Worm (Caenorhabditis elegans) whole organism, mixed stage, embryonic: ENCODE results near the gene F49E8.7.

ENCODE experiments used
- M03D4.4 ChIP-seq: sonication (generic microtip); optimal IDR thresholded peaks from 2 replicates; lab custom pipeline; 2017; ENCODE audit warnings: mild to moderate bottlenecking, missing genetic modification characterization, missing compliant biosample characterization
- bed-3 ChIP-seq: fragments of 200-800 bp; sonication (Bioruptor generic); optimal IDR thresholded peaks from 3 replicates; lab custom pipeline; 2018; ENCODE audit warnings: mild to moderate bottlenecking, missing genetic modification characterization, moderate library complexity, missing compliant biosample characterization
- blmp-1 ChIP-seq: fragments of 150-350 bp; optimal IDR thresholded peaks from 2 replicates; lab custom pipeline; 2014; ENCODE audit warnings: missing biosample characterization, missing genetic modification characterization
- ceh-39 ChIP-seq: fragments of 150-350 bp; optimal IDR thresholded peaks from 2 replicates; lab custom pipeline; 2014; ENCODE audit warnings: missing biosample characterization, missing genetic modification characterization
- ceh-83 ChIP-seq: fragments of 200-800 bp; sonication (Bioruptor generic); optimal IDR thresholded peaks from 2 replicates; lab custom pipeline; 2018; ENCODE audit warnings: mild to moderate bottlenecking, missing genetic modification characterization, missing compliant biosample characterization
- ces-1 ChIP-seq: fragments of 150-350 bp; optimal IDR thresholded peaks from 2 replicates; lab custom pipeline; 2014; ENCODE audit warnings: missing biosample characterization, missing genetic modification reagents, missing genetic modification characterization
- cnd-1 ChIP-seq: fragments of 200-800 bp; sonication (Bioruptor generic); optimal IDR thresholded peaks from 2 replicates; lab custom pipeline; 2018; ENCODE audit warnings: mild to moderate bottlenecking, missing genetic modification characterization, missing compliant biosample characterization
- drap-1 ChIP-seq: fragments of 200-800 bp; sonication (Bioruptor generic); optimal IDR thresholded peaks from 3 replicates; lab custom pipeline; 2018; ENCODE audit warnings: mild to moderate bottlenecking, missing genetic modification characterization, missing compliant biosample characterization
- elt-1 ChIP-seq: sonication (generic microtip); optimal IDR thresholded peaks from 2 replicates; lab custom pipeline; 2017; ENCODE audit warnings: missing genetic modification characterization, mild to moderate bottlenecking, missing compliant biosample characterization, antibody characterized with exemption, moderate library complexity, borderline replicate concordance; ENCODE audit not compliant: insufficient read depth
- elt-3 ChIP-seq: fragments of 150-350 bp; optimal IDR thresholded peaks from 2 replicates; lab custom pipeline; 2014; ENCODE audit warnings: missing biosample characterization, missing genetic modification characterization
- flh-1 ChIP-seq: fragments of 200-800 bp; sonication (Bioruptor generic); optimal IDR thresholded peaks from 2 replicates; lab custom pipeline; 2018; ENCODE audit warnings: mild to moderate bottlenecking, missing genetic modification characterization, moderate library complexity, missing compliant biosample characterization
- ham-2 ChIP-seq: fragments of 200-800 bp; sonication (Bioruptor generic); optimal IDR thresholded peaks from 2 replicates; lab custom pipeline; 2018; ENCODE audit warnings: mild to moderate bottlenecking, missing genetic modification characterization, missing compliant biosample characterization
- hlh-1 ChIP-seq: fragments of 150-350 bp; optimal IDR thresholded peaks from 2 replicates; lab custom pipeline; 2014; ENCODE audit warnings: missing biosample characterization, missing genetic modification reagents, missing genetic modification characterization
- lin-13 ChIP-seq: fragments of 150-350 bp; optimal IDR thresholded peaks from 2 replicates; lab custom pipeline; 2014; ENCODE audit warnings: missing biosample characterization, missing genetic modification characterization
- lin-32 ChIP-seq: fragments of 200-800 bp; sonication (Bioruptor generic); optimal IDR thresholded peaks from 2 replicates; lab custom pipeline; 2018; ENCODE audit warnings: mild to moderate bottlenecking, missing genetic modification characterization, missing compliant biosample characterization
- lsy-2 ChIP-seq: fragments of 150-350 bp; optimal IDR thresholded peaks from 2 replicates; lab custom pipeline; 2014; ENCODE audit warnings: missing biosample characterization, missing genetic modification characterization
- mab-5 ChIP-seq: fragments of 150-350 bp; optimal IDR thresholded peaks from 2 replicates; lab custom pipeline; 2014; ENCODE audit warnings: missing biosample characterization, missing genetic modification characterization
- mep-1 ChIP-seq: fragments of 150-350 bp; optimal IDR thresholded peaks from 2 replicates; lab custom pipeline; 2017; ENCODE audit warnings: missing biosample characterization, missing genetic modification reagents, missing genetic modification characterization, inconsistent platforms
- mls-2 ChIP-seq: sonication (generic microtip); optimal IDR thresholded peaks from 2 replicates; lab custom pipeline; 2016; ENCODE audit warnings: mild to moderate bottlenecking, missing genetic modification characterization, moderate library complexity, missing compliant biosample characterization
- nhr-12 ChIP-seq: fragments of 150-350 bp; optimal IDR thresholded peaks from 2 replicates; lab custom pipeline; 2014; ENCODE audit warnings: missing biosample characterization, missing genetic modification characterization
- nhr-2 ChIP-seq: fragments of 150-350 bp; optimal IDR thresholded peaks from 2 replicates; lab custom pipeline; 2014; ENCODE audit warnings: missing biosample characterization, missing genetic modification characterization
- nhr-237 ChIP-seq: fragments of 150-350 bp; optimal IDR thresholded peaks from 2 replicates; lab custom pipeline; 2014; ENCODE audit warnings: missing biosample characterization, missing genetic modification characterization
- nhr-28 ChIP-seq: fragments of 150-350 bp; optimal IDR thresholded peaks from 2 replicates; lab custom pipeline; 2014; ENCODE audit warnings: missing biosample characterization, missing genetic modification characterization
- nhr-76 ChIP-seq: sonication (generic microtip); optimal IDR thresholded peaks from 2 replicates; lab custom pipeline; 2017; ENCODE audit warnings: missing biosample characterization, missing genetic modification characterization
- pha-4 ChIP-seq: fragments of 150-350 bp; optimal IDR thresholded peaks from 2 replicates; lab custom pipeline; 2018; ENCODE audit warnings: missing biosample characterization, missing genetic modification reagents, missing genetic modification characterization
- sem-2 ChIP-seq: fragments of 200-800 bp; sonication (Bioruptor generic); optimal IDR thresholded peaks from 2 replicates; lab custom pipeline; 2018; ENCODE audit warnings: mild to moderate bottlenecking, missing genetic modification characterization, missing compliant biosample characterization
- snpc-4 ChIP-seq: fragments of 150-350 bp; optimal IDR thresholded peaks from 2 replicates; lab custom pipeline; 2014; ENCODE audit warnings: missing biosample characterization, missing genetic modification characterization
- tbx-8 ChIP-seq: fragments of 200-800 bp; sonication (Bioruptor generic); optimal IDR thresholded peaks from 2 replicates; lab custom pipeline; 2018; ENCODE audit warnings: mild to moderate bottlenecking, missing genetic modification characterization, moderate library complexity, missing compliant biosample characterization
- unc-120 ChIP-seq: sonication (generic microtip); optimal IDR thresholded peaks from 2 replicates; lab custom pipeline; 2017; ENCODE audit warnings: missing genetic modification characterization, missing compliant biosample characterization; ENCODE audit not compliant: poor library complexity, severe bottlenecking
- unc-39 ChIP-seq: fragments of 150-350 bp; optimal IDR thresholded peaks from 2 replicates; lab custom pipeline; 2014; ENCODE audit warnings: missing biosample characterization, missing genetic modification characterization
- unc-62 ChIP-seq: fragments of 150-350 bp; optimal IDR thresholded peaks from 2 replicates; lab custom pipeline; 2014; ENCODE audit warnings: missing biosample characterization, missing genetic modification reagents, missing genetic modification characterization
- zip-8 ChIP-seq: fragments of 150-350 bp; optimal IDR thresholded peaks from 2 replicates; lab custom pipeline; 2014; ENCODE audit warnings: missing biosample characterization, missing genetic modification characterization
- ztf-11 ChIP-seq: fragments of 150-350 bp; optimal IDR thresholded peaks from 2 replicates; lab custom pipeline; 2014; ENCODE audit warnings: missing biosample characterization, missing genetic modification characterization

F49E8.7 gene

DNA sequence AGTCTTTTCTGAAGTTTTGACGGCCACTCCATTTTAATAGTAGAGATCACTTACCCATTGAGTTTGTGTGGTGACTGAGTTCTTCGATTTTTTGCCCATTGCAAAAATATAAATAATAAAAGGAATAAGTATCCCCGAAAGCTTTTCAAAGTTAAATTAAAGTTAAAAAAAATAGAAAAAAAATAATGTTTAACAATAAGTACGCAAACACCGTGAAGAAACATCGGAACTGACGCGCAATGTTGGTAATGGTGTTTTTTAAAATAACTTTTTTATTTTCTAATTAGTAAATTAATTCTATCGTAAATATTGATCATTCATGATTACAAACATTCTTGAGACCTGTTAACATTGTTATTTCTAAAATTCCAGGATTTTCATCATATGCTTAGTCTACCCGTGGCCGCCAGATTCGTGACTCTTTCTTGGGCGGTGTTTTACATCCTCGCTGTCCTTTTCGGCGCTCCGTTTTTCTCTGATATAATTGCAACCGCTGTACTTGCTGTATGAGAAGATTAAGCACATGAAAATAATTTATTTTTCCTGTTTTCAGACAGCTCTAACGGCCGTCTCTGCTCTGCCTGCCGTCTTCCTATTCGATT lies at the start of gene F49E8.7, which contains the start of the genes F49E8.8 and nprl-2:
Gene F49E8.7, minus strand, starts transcription at position 101 of the 602 bp plus-strand sequence.
Gene F49E8.8, plus strand, starts transcription at position 373 of the 602 bp plus-strand sequence.
Gene nprl-2, plus strand, starts transcription at position 552 of the 602 bp plus-strand sequence.
- TF ChIP-seq elt-1 (tag; lab: Kevin White, UChicago) (no peak), flh-1 (GFP tag; lab: Kevin White, UChicago) (no peak), nhr-2 (tag; lab: Kevin White, UChicago) (no peak), unc-62 (GFP tag; lab: Kevin White, UChicago) (no peak), tbx-8 (GFP tag; lab: Kevin White, UChicago) (no peak), mls-2 (tag; lab: Kevin White, UChicago) (no peak), zip-8 (tag; lab: Kevin White, UChicago) (no peak), lsy-2 (tag; lab: Kevin White, UChicago) (no peak), hlh-1 (tag; lab: Kevin White, UChicago) (no peak), ces-1 (GFP tag; lab: Kevin White, UChicago) (no peak), M03D4.4 (tag; lab: Kevin White, UChicago) (no peak), mab-5 (tag; lab: Kevin White, UChicago) (no peak), drap-1 (GFP tag; lab: Kevin White, UChicago) (no peak), ceh-39 (tag; lab: Kevin White, UChicago) (no peak), pha-4 (tag; lab: Kevin White, UChicago) (no peak), blmp-1 (tag; lab: Kevin White, UChicago) (no peak), elt-3 (tag; lab: Kevin White, UChicago) (no peak)

DNA sequence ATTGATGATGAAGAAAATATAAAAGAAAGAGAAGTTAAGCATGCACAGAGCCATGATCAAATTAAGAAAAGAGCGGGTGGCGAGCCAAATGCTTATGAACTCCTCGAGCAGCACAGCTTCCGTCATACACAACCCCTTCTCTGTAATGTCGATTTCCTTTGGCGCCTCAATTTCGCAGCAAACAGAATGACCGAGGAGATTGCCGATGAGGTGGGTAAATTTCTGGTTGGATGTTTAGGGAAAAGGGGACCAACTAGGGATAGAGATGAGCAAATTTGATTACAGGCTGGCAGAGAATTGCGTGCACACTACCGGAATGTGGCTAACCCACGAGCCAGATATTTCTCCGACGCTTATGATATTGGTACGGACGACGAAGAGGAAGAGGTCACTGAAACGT lies 49.2 kb upstream of the F49E8.7 start:
- TF ChIP-seq ces-1 (GFP tag; lab: Kevin White, UChicago) (peak; percentile 79), ztf-11 (tag; lab: Kevin White, UChicago) (no peak)

DNA sequence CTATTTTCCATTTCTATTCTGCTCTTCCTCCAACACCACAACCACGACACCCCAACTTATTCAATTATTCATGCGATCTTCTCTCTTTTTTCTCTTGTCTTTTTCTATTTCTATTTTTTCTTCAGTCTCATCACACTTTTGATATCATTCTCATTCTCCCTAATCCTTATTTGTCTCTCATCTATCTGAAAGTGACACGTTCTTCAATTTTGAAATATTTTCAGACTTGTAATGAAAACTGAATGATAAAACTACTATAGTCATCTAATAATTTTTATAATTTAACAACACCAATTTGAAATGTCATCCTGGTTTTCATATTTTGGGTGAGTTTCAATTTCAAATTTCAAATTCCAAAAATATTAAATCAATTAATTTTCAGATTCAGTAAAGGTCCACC lies 32.5 kb upstream of the F49E8.7 start, which contains the start of gene cla-1:
Gene cla-1, plus strand, starts transcription at position 301 of the 400 bp plus-strand sequence.
- TF ChIP-seq mep-1 (tag; lab: Kevin White, UChicago) (no peak), pha-4 (tag; lab: Kevin White, UChicago) (no peak), nhr-76 (tag; lab: Kevin White, UChicago) (no peak), ces-1 (GFP tag; lab: Kevin White, UChicago) (peak; percentile 61), mab-5 (tag; lab: Kevin White, UChicago) (no peak), flh-1 (GFP tag; lab: Kevin White, UChicago) (no peak), unc-39 (tag; lab: Kevin White, UChicago) (no peak)

- TF ChIP-seq zip-8 (tag; lab: Kevin White, UChicago) (no peak), ces-1 (GFP tag; lab: Kevin White, UChicago) (peak; percentile 62)
These were observed 30.8 kb upstream of the F49E8.7 start for ce11 chrIV:7586972-7587371.

ce11 chrIV:7585273-7585882 lies 29.2 kb upstream of the F49E8.7 start:
- TF ChIP-seq blmp-1 (tag; lab: Kevin White, UChicago) (no peak), mab-5 (tag; lab: Kevin White, UChicago) (no peak), ces-1 (GFP tag; lab: Kevin White, UChicago) (peak; percentile 85), sem-2 (no peak)

DNA sequence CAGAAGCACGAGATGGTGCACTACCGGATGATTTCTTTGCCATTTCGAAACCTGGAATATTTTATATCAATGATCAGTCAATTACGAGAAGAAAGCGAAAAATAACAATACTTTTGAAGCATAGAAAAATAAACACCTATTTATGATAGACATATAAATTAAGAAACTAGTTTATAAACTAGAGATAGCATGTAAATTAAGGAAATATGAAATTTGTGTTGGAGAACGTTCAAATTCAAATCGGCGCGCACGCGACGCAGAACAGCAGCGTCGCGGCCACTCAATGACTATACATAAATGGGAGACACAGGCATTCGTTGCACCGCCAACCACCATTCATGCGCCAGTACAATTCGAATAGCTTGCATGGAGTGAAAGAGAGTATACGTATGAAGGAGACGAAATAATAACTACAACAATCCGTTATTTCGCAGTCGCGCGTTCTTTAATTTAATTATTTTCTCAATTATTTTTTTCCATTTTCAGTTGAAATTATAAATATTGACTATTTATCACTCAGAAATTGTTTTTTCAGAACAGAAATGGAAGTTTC lies 24.0 kb upstream of the F49E8.7 start, which contains the start of the genes cec-5 and nol-10:
Gene cec-5, minus strand, starts transcription at position 51 of the 553 bp plus-strand sequence.
Gene nol-10, plus strand, starts transcription at position 536 of the 553 bp plus-strand sequence.
- TF ChIP-seq mep-1 (tag; lab: Kevin White, UChicago) (peak; percentile 87), hlh-1 (tag; lab: Kevin White, UChicago) (peak; percentile 24), bed-3 (GFP tag; lab: Kevin White, UChicago) (no peak), unc-120 (peak; percentile 84), cnd-1 (tag; lab: Kevin White, UChicago) (no peak), sem-2 (no peak), flh-1 (GFP tag; lab: Kevin White, UChicago) (no peak), nhr-76 (tag; lab: Kevin White, UChicago) (no peak), blmp-1 (tag; lab: Kevin White, UChicago) (no peak), ceh-83 (GFP tag; lab: Kevin White, UChicago) (no peak), elt-1 (tag; lab: Kevin White, UChicago) (no peak), snpc-4 (tag; lab: Kevin White, UChicago) (no peak), lsy-2 (tag; lab: Kevin White, UChicago) (peak; percentile 58), tbx-8 (GFP tag; lab: Kevin White, UChicago) (no peak), mab-5 (tag; lab: Kevin White, UChicago) (no peak), M03D4.4 (tag; lab: Kevin White, UChicago) (peak; percentile 23), drap-1 (GFP tag; lab: Kevin White, UChicago) (no peak), unc-39 (tag; lab: Kevin White, UChicago) (no peak), ham-2 (peak; percentile 73), nhr-237 (tag; lab: Kevin White, UChicago) (peak; percentile 88), lin-32 (GFP tag; lab: Kevin White, UChicago) (no peak), nhr-12 (peak; percentile 24), lin-13 (tag; lab: Kevin White, UChicago) (peak; percentile 57), pha-4 (tag; lab: Kevin White, UChicago) (peak; percentile 92), unc-62 (GFP tag; lab: Kevin White, UChicago) (peak; percentile 15), nhr-28 (tag; lab: Kevin White, UChicago) (no peak), zip-8 (tag; lab: Kevin White, UChicago) (no peak), ceh-39 (tag; lab: Kevin White, UChicago) (peak; percentile 83)
